Worm (Caenorhabditis elegans) whole organism, L3 larva: ENCODE results near the gene Y51H4A.941.
"Not testable (repeated sequence)": the region's sequence is repeated elsewhere in the genome, so short reads cannot be mapped to it uniquely, and the experiment has no call there.

Experiments
- R02D3.7 ChIP-seq: fragments of 150-350 bp; optimal IDR thresholded peaks from 2 replicates; lab custom pipeline; 2014; ENCODE audit warnings: missing biosample characterization, missing genetic modification characterization
- ZK546.5 ChIP-seq: sonication (generic microtip); optimal IDR thresholded peaks from 2 replicates; lab custom pipeline; 2017; ENCODE audit warnings: missing biosample characterization, missing genetic modification characterization
- aly-2 ChIP-seq: fragments of 150-350 bp; optimal IDR thresholded peaks from 2 replicates; lab custom pipeline; 2014; ENCODE audit warnings: missing biosample characterization, missing genetic modification characterization
- ama-1 ChIP-seq: fragments of 150-350 bp; optimal IDR thresholded peaks from 2 replicates; lab custom pipeline; 2018
- ceh-16 ChIP-seq: sonication (generic microtip); optimal IDR thresholded peaks from 2 replicates; lab custom pipeline; 2017; ENCODE audit warnings: missing biosample characterization, missing genetic modification characterization
- ceh-28 ChIP-seq: fragments of 150-350 bp; optimal IDR thresholded peaks from 2 replicates; lab custom pipeline; 2014; ENCODE audit warnings: missing biosample characterization, missing genetic modification reagents, missing genetic modification characterization
- ceh-9 ChIP-seq: sonication (generic microtip); optimal IDR thresholded peaks from 2 replicates; lab custom pipeline; 2018; ENCODE audit warnings: missing biosample characterization, missing genetic modification characterization
- daf-12 ChIP-seq: fragments of 150-350 bp; optimal IDR thresholded peaks from 2 replicates; lab custom pipeline; 2014; ENCODE audit warnings: missing biosample characterization, missing genetic modification reagents, missing genetic modification characterization
- egl-27 ChIP-seq: sonication (generic microtip); optimal IDR thresholded peaks from 4 replicates; lab custom pipeline; 2017; ENCODE audit warnings: missing biosample characterization, missing genetic modification reagents, missing genetic modification characterization
- egl-5 ChIP-seq: fragments of 150-350 bp; optimal IDR thresholded peaks from 2 replicates; lab custom pipeline; 2017; ENCODE audit warnings: missing biosample characterization, missing genetic modification reagents, missing genetic modification characterization, inconsistent platforms
- elt-1 ChIP-seq: fragments of 150-350 bp; optimal IDR thresholded peaks from 2 replicates; lab custom pipeline; 2014; ENCODE audit warnings: missing biosample characterization, missing genetic modification characterization
- elt-2 ChIP-seq: sonication (generic microtip); optimal IDR thresholded peaks from 2 replicates; lab custom pipeline; 2016; ENCODE audit warnings: missing genetic modification reagents, mild to moderate bottlenecking, missing genetic modification characterization, missing compliant biosample characterization
- fkh-10 ChIP-seq: sonication (generic microtip); optimal IDR thresholded peaks from 2 replicates; lab custom pipeline; 2017; ENCODE audit warnings: missing biosample characterization, missing genetic modification reagents, missing genetic modification characterization
- hmg-11 ChIP-seq: sonication (generic microtip); optimal IDR thresholded peaks from 2 replicates; lab custom pipeline; 2016; ENCODE audit warnings: missing genetic modification characterization, missing compliant biosample characterization
- lin-15B ChIP-seq: fragments of 150-350 bp; optimal IDR thresholded peaks from 2 replicates; lab custom pipeline; 2014; ENCODE audit warnings: missing biosample characterization, missing genetic modification characterization
- lin-39 ChIP-seq: fragments of 150-350 bp; optimal IDR thresholded peaks from 2 replicates; lab custom pipeline; 2018; ENCODE audit warnings: missing biosample characterization, missing genetic modification reagents, missing genetic modification characterization
- lsy-12 ChIP-seq: sonication (generic microtip); optimal IDR thresholded peaks from 2 replicates; lab custom pipeline; 2016; ENCODE audit warnings: mild to moderate bottlenecking, missing genetic modification characterization, missing compliant biosample characterization
- mdl-1 ChIP-seq: fragments of 150-350 bp; optimal IDR thresholded peaks from 2 replicates; lab custom pipeline; 2014; ENCODE audit warnings: missing biosample characterization, missing genetic modification characterization
- mml-1 ChIP-seq: fragments of 150-350 bp; sonication (generic microtip); optimal IDR thresholded peaks from 3 replicates; lab custom pipeline; 2014; ENCODE audit warnings: missing biosample characterization, missing genetic modification characterization
- nfya-1 ChIP-seq: sonication (generic microtip); optimal IDR thresholded peaks from 2 replicates; lab custom pipeline; 2017; ENCODE audit warnings: missing genetic modification characterization, mild to moderate bottlenecking, missing compliant biosample characterization, antibody characterized with exemption, moderate library complexity; ENCODE audit not compliant: insufficient read depth
- nhr-11 ChIP-seq: fragments of 150-350 bp; optimal IDR thresholded peaks from 2 replicates; lab custom pipeline; 2014; ENCODE audit warnings: missing biosample characterization, missing genetic modification characterization
- nhr-237 ChIP-seq: fragments of 150-350 bp; optimal IDR thresholded peaks from 2 replicates; lab custom pipeline; 2014; ENCODE audit warnings: missing biosample characterization, missing genetic modification characterization
- nhr-25 ChIP-seq: sonication (generic microtip); optimal IDR thresholded peaks from 2 replicates; lab custom pipeline; 2017; ENCODE audit warnings: missing biosample characterization, missing genetic modification characterization
- nhr-28 ChIP-seq: fragments of 150-350 bp; optimal IDR thresholded peaks from 2 replicates; lab custom pipeline; 2014; ENCODE audit warnings: missing biosample characterization, missing genetic modification characterization
- nhr-43 ChIP-seq: sonication (generic microtip); optimal IDR thresholded peaks from 2 replicates; lab custom pipeline; 2016; ENCODE audit warnings: mild to moderate bottlenecking, missing genetic modification characterization, missing compliant biosample characterization; ENCODE audit not compliant: poor library complexity, severe bottlenecking
- nhr-67 ChIP-seq: fragments of 150-350 bp; optimal IDR thresholded peaks from 2 replicates; lab custom pipeline; 2014; ENCODE audit warnings: missing biosample characterization, missing genetic modification characterization
- nhr-77 ChIP-seq: fragments of 150-350 bp; optimal IDR thresholded peaks from 2 replicates; lab custom pipeline; 2014; ENCODE audit warnings: missing biosample characterization, missing genetic modification characterization
- pha-4 ChIP-seq: fragments of 150-350 bp; optimal IDR thresholded peaks from 2 replicates; lab custom pipeline; 2014; ENCODE audit warnings: missing biosample characterization, missing genetic modification reagents, missing genetic modification characterization
- pqm-1 ChIP-seq: fragments of 150-350 bp; optimal IDR thresholded peaks from 2 replicates; lab custom pipeline; 2017; ENCODE audit warnings: missing biosample characterization, missing genetic modification characterization, inconsistent platforms
- snpc-4 ChIP-seq: fragments of 150-350 bp; optimal IDR thresholded peaks from 2 replicates; lab custom pipeline; 2014; ENCODE audit warnings: missing biosample characterization, missing genetic modification characterization
- tbx-2 ChIP-seq: sonication (generic microtip); optimal IDR thresholded peaks from 2 replicates; lab custom pipeline; 2016; ENCODE audit warnings: mild to moderate bottlenecking, missing genetic modification characterization, missing compliant biosample characterization
- unc-39 ChIP-seq: sonication (generic microtip); optimal IDR thresholded peaks from 4 replicates; lab custom pipeline; 2017; ENCODE audit warnings: missing biosample characterization, missing genetic modification characterization
- unc-62 ChIP-seq: fragments of 150-350 bp; sonication (generic microtip); optimal IDR thresholded peaks from 4 replicates; lab custom pipeline; 2014; ENCODE audit warnings: missing biosample characterization, missing genetic modification reagents, missing genetic modification characterization
- ztf-11 ChIP-seq: fragments of 150-350 bp; optimal IDR thresholded peaks from 2 replicates; lab custom pipeline; 2014; ENCODE audit warnings: missing biosample characterization, missing genetic modification characterization

Gene Y51H4A.941

DNA sequence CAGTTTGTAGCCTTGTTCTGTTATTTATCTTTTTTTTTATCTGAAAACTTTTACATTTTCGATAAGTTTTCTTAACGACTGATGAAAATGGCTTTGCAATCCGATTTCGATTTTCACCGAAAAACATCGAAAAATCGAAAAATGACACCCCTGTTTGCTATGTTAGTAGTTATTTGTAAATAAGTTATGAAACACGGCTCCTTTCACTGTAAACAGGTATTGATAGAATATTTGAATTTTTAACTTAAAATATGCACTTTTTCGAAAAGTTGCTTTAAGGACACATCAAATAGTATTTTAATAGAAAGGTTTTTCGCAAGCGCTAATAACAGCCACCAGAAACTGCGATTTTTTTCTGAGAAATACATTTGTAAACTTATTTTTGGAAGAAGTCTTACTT, 2.0 kb upstream of the Y51H4A.941 start:
- TF ChIP-seq ZK546.5 (no peak), nhr-237 (tag; lab: Kevin White, UChicago) (no peak), elt-1 (no peak), elt-2 (tag; lab: Kevin White, UChicago) (no peak), mdl-1 (tag; lab: Kevin White, UChicago) (no peak), nhr-11 (tag; lab: Kevin White, UChicago) (no peak)
- TF ChIP-seq, all 47 proteins: peak for 0

DNA sequence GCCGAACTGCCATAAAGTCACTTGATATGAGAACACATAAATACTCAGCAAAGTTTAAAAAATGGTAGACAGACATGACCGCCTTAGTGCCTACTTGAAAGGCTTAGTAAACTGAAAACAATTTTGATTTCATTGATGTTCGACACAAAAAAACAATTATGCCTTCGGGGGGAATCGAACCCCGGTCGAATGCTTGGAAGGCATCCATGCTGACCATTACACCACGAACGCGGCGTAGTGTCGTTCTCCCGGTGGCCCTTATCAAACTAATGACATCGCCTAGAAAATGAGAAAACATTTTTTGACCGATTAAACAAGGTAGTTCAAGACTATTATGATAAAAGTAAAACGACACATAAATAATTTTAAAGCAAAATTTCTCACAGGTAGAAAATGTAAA, 10.2 kb downstream of the Y51H4A.941 start:
- TF ChIP-seq pha-4 (tag; lab: Kevin White, UChicago) = peak; percentile 10
- peak; percentile 46 for TF ChIP-seq snpc-4
- peak; percentile 36 for TF ChIP-seq pqm-1 (tag; lab: Kevin White, UChicago)
- peak; percentile 0 for TF ChIP-seq lin-39 (tag; lab: Kevin White, UChicago)
- peak; percentile 39 for TF ChIP-seq hmg-11
- no peak for TF ChIP-seq ztf-11 (tag; lab: Kevin White, UChicago)

ce11 chrIV:16664020-16664419, 30.4 kb downstream of the Y51H4A.941 start, which contains the start of gene sta-1:
TSS of gene sta-1 (plus strand) at chrIV:16664320.
- TF ChIP-seq ama-1 (lab: Kevin White, UChicago); daf-12 (tag; lab: Kevin White, UChicago); nhr-11 (tag; lab: Kevin White, UChicago): not testable (repeated sequence)

- TF ChIP-seq tbx-2 (no peak), snpc-4 (peak; percentile 1), ama-1 (lab: Kevin White, UChicago) (peak; percentile 32), pqm-1 (tag; lab: Kevin White, UChicago) (peak; percentile 47), lin-39 (tag; lab: Kevin White, UChicago) (peak; percentile 83), hmg-11 (peak; percentile 60), unc-39 (no peak), ztf-11 (tag; lab: Kevin White, UChicago) (no peak), pha-4 (tag; lab: Kevin White, UChicago) (peak; percentile 65), lin-15B (tag; lab: Kevin White, UChicago) (peak; percentile 46), elt-2 (tag; lab: Kevin White, UChicago) (peak; percentile 26), nfya-1 (tag; lab: Kevin White, UChicago) (peak; percentile 79)
Observed at ce11 chrIV:16663591-16663990, 30.9 kb downstream of the Y51H4A.941 start.

- peak; percentile 4 for TF ChIP-seq pha-4 (tag; lab: Kevin White, UChicago)
- no peak for TF ChIP-seq lin-39 (tag; lab: Kevin White, UChicago)
Observed at ce11 chrIV:16659475-16659874, 35.0 kb downstream of the Y51H4A.941 start.

DNA sequence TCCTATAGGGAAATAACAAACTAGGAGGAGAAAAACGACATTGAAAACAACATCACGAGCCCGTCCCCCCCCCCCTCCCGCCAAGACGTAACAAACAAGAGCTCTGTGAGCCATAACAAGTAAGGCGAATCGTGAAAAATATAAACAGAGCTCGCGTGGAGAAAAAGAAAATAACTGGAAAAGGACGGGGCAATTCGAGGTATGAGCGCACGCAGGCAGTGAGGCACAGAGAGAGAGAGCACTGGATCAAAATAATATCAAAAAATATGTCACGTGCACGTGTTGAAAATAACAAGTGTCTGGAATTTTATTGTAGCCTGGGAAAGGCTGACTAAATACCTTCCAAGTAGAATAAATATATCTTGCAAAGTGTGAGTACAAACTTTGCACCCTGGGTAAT, 35.7 kb downstream of the Y51H4A.941 start:
- TF ChIP-seq nfya-1 (tag; lab: Kevin White, UChicago) (peak; percentile 36), pha-4 (tag; lab: Kevin White, UChicago) (peak; percentile 64), nhr-11 (tag; lab: Kevin White, UChicago) (peak; percentile 73), tbx-2 (no peak), pqm-1 (tag; lab: Kevin White, UChicago) (no peak)
- TF ChIP-seq, all 47 proteins: peak for 3

DNA sequence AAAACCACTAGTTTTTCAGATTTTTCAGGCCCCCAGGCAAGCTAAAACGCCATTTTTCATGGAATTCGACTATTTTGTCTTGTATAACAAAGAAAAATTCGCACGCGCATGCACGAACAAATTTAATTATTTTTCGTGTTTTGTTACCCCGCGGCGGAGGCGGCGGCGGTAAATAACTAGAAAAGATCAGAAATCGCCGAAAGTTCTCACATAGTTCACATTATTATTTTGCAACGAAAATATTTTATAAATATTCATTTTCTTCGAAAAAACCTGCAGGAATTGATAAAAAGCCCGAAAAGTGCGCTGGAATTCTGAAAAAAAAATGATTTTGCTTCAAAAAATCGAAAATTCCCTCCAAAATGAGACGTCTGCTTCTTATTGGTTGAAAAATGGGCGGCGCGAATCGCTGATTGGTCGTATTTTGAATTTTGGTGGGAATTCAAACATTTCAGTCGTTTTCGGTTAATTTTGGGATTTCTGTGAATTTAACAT, 36.9 kb downstream of the Y51H4A.941 start:
- TF ChIP-seq ama-1 (lab: Kevin White, UChicago) (peak; percentile 33), lsy-12 (tag; lab: Kevin White, UChicago) (no peak), ztf-11 (tag; lab: Kevin White, UChicago) (no peak), fkh-10 (GFP tag; lab: Kevin White, UChicago) (peak; percentile 64), nhr-11 (tag; lab: Kevin White, UChicago) (no peak), nfya-1 (tag; lab: Kevin White, UChicago) (peak; percentile 77)

- TF ChIP-seq snpc-4 = peak; percentile 88
- TF ChIP-seq egl-5 = peak; percentile 74
- TF ChIP-seq nhr-25 (tag; lab: Kevin White, UChicago) = peak; percentile 90
- TF ChIP-seq nhr-28 (tag; lab: Kevin White, UChicago) = no peak
- TF ChIP-seq nhr-67 (tag; lab: Kevin White, UChicago) = no peak
- TF ChIP-seq unc-62 (GFP tag; lab: Kevin White, UChicago) = no peak
- no peak for TF ChIP-seq mml-1 (tag; lab: Kevin White, UChicago)
- TF ChIP-seq nhr-77 (tag; lab: Kevin White, UChicago) = peak; percentile 17
- peak; percentile 76 for TF ChIP-seq R02D3.7 (tag; lab: Kevin White, UChicago)
- TF ChIP-seq lin-39 (tag; lab: Kevin White, UChicago) = peak; percentile 94
- TF ChIP-seq aly-2 (tag; lab: Kevin White, UChicago) = no peak
- peak; percentile 71 for TF ChIP-seq ceh-28 (tag; lab: Kevin White, UChicago)
- TF ChIP-seq lsy-12 (tag; lab: Kevin White, UChicago) = peak; percentile 78
- no peak for TF ChIP-seq daf-12 (tag; lab: Kevin White, UChicago)
- TF ChIP-seq elt-2 (tag; lab: Kevin White, UChicago) = peak; percentile 70
- TF ChIP-seq nhr-237 (tag; lab: Kevin White, UChicago) = no peak
- peak; percentile 24 for TF ChIP-seq elt-1
- TF ChIP-seq pqm-1 (tag; lab: Kevin White, UChicago) = peak; percentile 45
- TF ChIP-seq nfya-1 (tag; lab: Kevin White, UChicago) = peak; percentile 97
- TF ChIP-seq ZK546.5 = no peak
- peak; percentile 49 for TF ChIP-seq egl-27 (tag; lab: Kevin White, UChicago)
- TF ChIP-seq ceh-16 (tag; lab: Kevin White, UChicago) = no peak
- TF ChIP-seq nhr-43 (tag; lab: Kevin White, UChicago) = peak; percentile 72
- no peak for TF ChIP-seq ceh-9 (tag; lab: Kevin White, UChicago)
Observed at ce11 chrIV:16656232-16656631, 38.2 kb downstream of the Y51H4A.941 start, which contains the start of gene tsr-2. TSS of gene tsr-2 (plus strand) at chrIV:16656613.
